Fruit fly (Drosophila melanogaster) Kc167 (cell line): Measurements from ENCODE around the gene CG14054.

Experiments used
- Myc ChIP-seq: fragments of >200 bp; optimal IDR thresholded peaks from 2 replicates; lab custom pipeline; 2017; ENCODE audit warnings: missing external identifiers
- Sin3A ChIP-seq: fragments of >200 bp; optimal IDR thresholded peaks from 2 replicates; lab custom pipeline; 2018; ENCODE audit warnings: missing external identifiers
- insv ChIP-seq: fragments of >200 bp; optimal IDR thresholded peaks from 3 replicates; lab custom pipeline; 2018; ENCODE audit warnings: missing external identifiers
- psq ChIP-seq: fragments of >200 bp; optimal IDR thresholded peaks from 2 replicates; lab custom pipeline; 2017; ENCODE audit warnings: missing external identifiers
- ttk ChIP-seq: sonication (Bioruptor generic); optimal IDR thresholded peaks from 2 replicates; lab custom pipeline; 2017; ENCODE audit warnings: missing external identifiers

DNA sequence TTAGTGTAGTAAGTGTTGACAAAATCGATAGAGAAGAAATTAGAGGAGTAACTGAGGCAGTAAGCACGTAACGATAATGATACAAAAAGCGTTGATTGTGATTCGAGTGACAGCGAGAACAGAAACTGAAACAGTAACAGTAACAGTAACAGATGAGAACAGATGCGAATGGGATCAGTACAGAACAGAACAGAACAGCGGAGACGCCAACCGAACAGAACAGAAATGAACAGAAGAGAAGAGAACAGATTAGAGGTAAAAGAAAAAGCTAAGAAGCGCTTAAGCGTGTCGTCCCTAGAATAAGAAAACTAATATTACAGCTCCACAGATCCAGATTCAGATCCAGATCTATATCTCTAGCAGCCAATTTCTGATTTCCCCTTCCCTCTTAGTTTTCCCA, 46.5 kb upstream of the CG14054 start:
- TF ChIP-seq Sin3A (lab: Kevin White, UChicago) (no peak), insv (no peak), psq (lab: Kevin White, UChicago) (no peak), Myc (lab: Kevin White, UChicago) (no peak), ttk (no peak)
